Worm (Caenorhabditis elegans) whole organism, mixed stage, embryonic: Measurements from ENCODE around the gene srz-25.

Experiments used
- drap-1 ChIP-seq: fragments of 200-800 bp; sonication (Bioruptor generic); optimal IDR thresholded peaks from 3 replicates; lab custom pipeline; 2018; ENCODE audit warnings: mild to moderate bottlenecking, missing genetic modification characterization, missing compliant biosample characterization
- elt-1 ChIP-seq: sonication (generic microtip); optimal IDR thresholded peaks from 2 replicates; lab custom pipeline; 2017; ENCODE audit warnings: missing genetic modification characterization, mild to moderate bottlenecking, missing compliant biosample characterization, antibody characterized with exemption, moderate library complexity, borderline replicate concordance; ENCODE audit not compliant: insufficient read depth
- mep-1 ChIP-seq: fragments of 150-350 bp; optimal IDR thresholded peaks from 2 replicates; lab custom pipeline; 2017; ENCODE audit warnings: missing biosample characterization, missing genetic modification reagents, missing genetic modification characterization, inconsistent platforms

DNA sequence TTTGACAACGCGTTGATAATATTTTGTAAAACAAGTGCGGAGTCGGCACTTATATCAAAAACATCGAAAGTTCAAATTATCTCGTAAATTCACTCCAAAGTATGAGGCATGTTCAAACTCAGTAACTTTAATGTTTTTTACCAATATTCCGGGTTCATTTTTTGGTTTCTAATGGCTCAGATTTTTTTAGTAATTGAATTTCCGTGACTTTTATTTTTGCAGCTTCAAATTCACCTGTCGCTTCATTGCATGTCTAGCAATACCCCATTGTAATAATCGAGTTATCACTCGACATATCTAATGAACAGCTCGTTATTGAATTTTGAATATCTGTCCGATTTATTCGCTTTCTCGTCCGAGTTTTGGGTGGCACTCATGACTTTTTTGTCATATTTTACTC is 12.7 kb upstream of the srz-25 start, which contains the start of gene srz-90:
- TF ChIP-seq drap-1: no peak
- TF ChIP-seq mep-1 (tag; lab: Kevin White, UChicago): no peak
- TF ChIP-seq elt-1 (tag; lab: Kevin White, UChicago): no peak
